Worm (Caenorhabditis elegans) whole organism, early embryonic: ENCODE data around the gene F55E10.1.
A peak's percentile ranks its signal among the peaks of the same experiment; 100 is the strongest.

ENCODE experiments used
- B0310.2 ChIP-seq: sonication (generic microtip); optimal IDR thresholded peaks from 2 replicates; lab custom pipeline; 2016; ENCODE audit warnings: mild to moderate bottlenecking, missing genetic modification characterization, missing compliant biosample characterization
- F13C5.2 ChIP-seq: sonication (generic microtip); optimal IDR thresholded peaks from 2 replicates; lab custom pipeline; 2017; ENCODE audit warnings: mild to moderate bottlenecking, missing genetic modification characterization, inconsistent platforms, missing compliant biosample characterization
- aly-1 ChIP-seq: sonication (generic microtip); optimal IDR thresholded peaks from 2 replicates; lab custom pipeline; 2016; ENCODE audit warnings: missing genetic modification characterization, missing compliant biosample characterization
- ama-1 ChIP-seq: fragments of 150-350 bp; optimal IDR thresholded peaks from 2 replicates; lab custom pipeline; 2014
- ceh-13 ChIP-seq: fragments of 200-800 bp; sonication (Bioruptor generic); optimal IDR thresholded peaks from 2 replicates; lab custom pipeline; 2018; ENCODE audit warnings: mild to moderate bottlenecking, missing genetic modification characterization, missing compliant biosample characterization
- ceh-36 ChIP-seq: sonication (generic microtip); optimal IDR thresholded peaks from 2 replicates; lab custom pipeline; 2016; ENCODE audit warnings: missing genetic modification characterization, inconsistent platforms, missing compliant biosample characterization
- ets-7 ChIP-seq: sonication (generic microtip); optimal IDR thresholded peaks from 2 replicates; lab custom pipeline; 2016; ENCODE audit warnings: missing genotype, missing genetic modification characterization, missing compliant biosample characterization
- flt-1 ChIP-seq: fragments of 200-800 bp; sonication (Bioruptor generic); IDR thresholded peaks from 2 replicates; pipeline ENCODE4 v1.3.6; 2022; ENCODE audit warnings: missing genetic modification characterization, missing compliant biosample characterization
- hmbx-1 ChIP-seq: sonication (generic microtip); optimal IDR thresholded peaks from 2 replicates; lab custom pipeline; 2016; ENCODE audit warnings: mild to moderate bottlenecking, missing genetic modification characterization, missing compliant biosample characterization
- hmg-4 ChIP-seq: fragments of 200-800 bp; sonication (Bioruptor generic); optimal IDR thresholded peaks from 2 replicates; lab custom pipeline; 2018; ENCODE audit warnings: mild to moderate bottlenecking, missing genetic modification characterization, missing compliant biosample characterization
- hnd-1 ChIP-seq: sonication (generic microtip); optimal IDR thresholded peaks from 2 replicates; lab custom pipeline; 2016; ENCODE audit warnings: missing genetic modification characterization, missing compliant biosample characterization
- pes-1 ChIP-seq: fragments of 200-800 bp; sonication (Bioruptor generic); IDR thresholded peaks from 2 replicates; pipeline ENCODE4 v1.3.6; 2022; ENCODE audit warnings: missing genetic modification reagents, missing genetic modification characterization, missing compliant biosample characterization
- scrt-1 ChIP-seq: fragments of 200-800 bp; sonication (Bioruptor generic); IDR thresholded peaks from 2 replicates; pipeline ENCODE4 v1.3.6; 2022; ENCODE audit warnings: missing genetic modification characterization, missing compliant biosample characterization
- sea-1 ChIP-seq: fragments of 200-800 bp; sonication (Bioruptor generic); conservative IDR thresholded peaks from 2 replicates; pipeline ENCODE4 v1.3.6; 2022; ENCODE audit warnings: missing genetic modification characterization, missing compliant biosample characterization
- tbx-11 ChIP-seq: fragments of 200-800 bp; sonication (Bioruptor generic); IDR thresholded peaks from 2 replicates; pipeline ENCODE4 v1.3.6; 2022; ENCODE audit warnings: missing genetic modification characterization, missing compliant biosample characterization
- tbx-37 ChIP-seq: fragments of 200-800 bp; sonication (Bioruptor generic); conservative IDR thresholded peaks from 2 replicates; pipeline ENCODE4 v1.3.6; 2022; ENCODE audit warnings: missing genetic modification reagents, missing genetic modification characterization, missing compliant biosample characterization
- tra-4 ChIP-seq: sonication (generic microtip); optimal IDR thresholded peaks from 2 replicates; lab custom pipeline; 2017; ENCODE audit warnings: missing genetic modification characterization, missing compliant biosample characterization

The F55E10.1 gene

DNA sequence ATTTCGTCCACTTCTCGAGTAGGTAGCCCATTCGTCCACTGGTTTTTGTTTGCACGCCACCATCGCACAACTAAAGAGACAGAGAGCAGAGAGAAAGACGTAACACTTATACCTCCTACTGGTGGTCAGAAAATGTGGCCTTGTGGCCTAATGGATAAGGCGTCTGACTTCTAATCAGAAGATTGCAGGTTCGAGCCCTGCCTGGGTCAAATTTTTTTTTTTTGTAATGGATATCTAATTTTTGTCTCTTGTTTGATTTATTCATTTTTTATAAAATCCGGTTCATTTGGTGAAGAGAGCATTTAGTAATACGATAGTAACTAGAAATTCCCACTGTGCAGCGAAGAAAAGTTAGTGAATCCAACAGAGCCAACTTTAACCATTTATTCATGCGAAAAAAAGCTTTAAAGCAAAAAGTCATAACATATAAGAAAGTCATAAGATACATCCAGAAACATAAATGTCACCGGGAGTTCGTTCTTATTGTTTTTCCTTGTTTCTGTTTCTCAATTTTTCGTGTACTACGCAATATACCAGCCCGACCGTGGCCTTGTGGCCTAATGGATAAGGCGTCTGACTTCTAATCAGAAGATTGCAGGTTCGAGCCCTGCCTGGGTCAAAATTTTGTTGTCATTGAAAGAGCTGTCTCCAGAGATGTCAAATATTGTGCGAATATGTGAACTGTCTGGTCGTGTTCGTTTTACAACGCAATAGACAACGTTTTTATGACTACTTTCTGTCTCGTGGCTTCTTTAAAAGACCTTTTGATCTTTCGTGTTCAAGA lies 44.5 kb downstream of the F55E10.1 start:
- TF ChIP-seq pes-1 (GFP tag; lab: Robert Waterston, UW): peak; percentile 93
- peak; percentile 88 for TF ChIP-seq scrt-1 (GFP tag; lab: Robert Waterston, UW)
- peak; percentile 64 for TF ChIP-seq hmg-4 (GFP tag; lab: Kevin White, UChicago)
- peak; percentile 68 for TF ChIP-seq B0310.2 (tag; lab: Kevin White, UChicago)
- peak; percentile 92 for TF ChIP-seq flt-1 (GFP tag; lab: Robert Waterston, UW)
- TF ChIP-seq aly-1 (tag; lab: Kevin White, UChicago): peak; percentile 83
- TF ChIP-seq F13C5.2 (tag; lab: Kevin White, UChicago): peak; percentile 78
- TF ChIP-seq ets-7 (tag; lab: Kevin White, UChicago): peak; percentile 81
- TF ChIP-seq ceh-13 (GFP tag; lab: Kevin White, UChicago): peak; percentile 75
- peak; percentile 81 for TF ChIP-seq tbx-37 (GFP tag; lab: Robert Waterston, UW)
- no peak for TF ChIP-seq ama-1 (lab: Kevin White, UChicago)
- TF ChIP-seq tra-4: peak; percentile 63
- peak; percentile 68 for TF ChIP-seq hmbx-1 (tag; lab: Kevin White, UChicago)
- TF ChIP-seq ceh-36 (tag; lab: Kevin White, UChicago): peak; percentile 87
- TF ChIP-seq sea-1 (GFP tag; lab: Robert Waterston, UW): peak; percentile 84
- TF ChIP-seq tbx-11 (GFP tag; lab: Robert Waterston, UW): peak; percentile 87
- TF ChIP-seq hnd-1: peak; percentile 70

DNA sequence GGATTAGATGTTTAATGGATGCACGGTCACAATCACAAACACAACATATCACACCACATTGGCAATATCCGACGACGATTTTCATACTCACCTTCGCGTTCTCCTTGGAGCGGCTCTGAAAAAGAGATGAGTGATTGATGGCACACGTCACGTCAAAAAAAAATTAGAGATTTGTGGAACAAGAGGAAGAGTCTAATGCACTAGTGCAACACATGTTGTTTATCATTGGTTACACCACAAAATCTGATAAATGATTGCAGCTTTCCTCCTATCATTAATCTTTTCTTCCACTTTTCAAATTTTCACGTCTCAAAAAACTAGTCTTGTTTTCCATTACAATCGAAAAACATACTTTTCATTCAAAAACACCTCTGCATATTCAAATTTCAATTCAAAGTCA lies 48.7 kb downstream of the F55E10.1 start:
- TF ChIP-seq hmbx-1 (tag; lab: Kevin White, UChicago): no peak
- TF ChIP-seq ceh-13 (GFP tag; lab: Kevin White, UChicago): no peak
- no peak for TF ChIP-seq tbx-11 (GFP tag; lab: Robert Waterston, UW)
- no peak for TF ChIP-seq hmg-4 (GFP tag; lab: Kevin White, UChicago)
- TF ChIP-seq pes-1 (GFP tag; lab: Robert Waterston, UW): no peak
- TF ChIP-seq aly-1 (tag; lab: Kevin White, UChicago): no peak
- no peak for TF ChIP-seq B0310.2 (tag; lab: Kevin White, UChicago)
- TF ChIP-seq hnd-1: no peak
- TF ChIP-seq tbx-37 (GFP tag; lab: Robert Waterston, UW): no peak
- TF ChIP-seq flt-1 (GFP tag; lab: Robert Waterston, UW): no peak
- no peak for TF ChIP-seq ets-7 (tag; lab: Kevin White, UChicago)
- TF ChIP-seq ama-1 (lab: Kevin White, UChicago): no peak
- TF ChIP-seq tra-4: no peak
- TF ChIP-seq ceh-36 (tag; lab: Kevin White, UChicago): no peak
- TF ChIP-seq scrt-1 (GFP tag; lab: Robert Waterston, UW): no peak
- TF ChIP-seq sea-1 (GFP tag; lab: Robert Waterston, UW): no peak
- no peak for TF ChIP-seq F13C5.2 (tag; lab: Kevin White, UChicago)

DNA sequence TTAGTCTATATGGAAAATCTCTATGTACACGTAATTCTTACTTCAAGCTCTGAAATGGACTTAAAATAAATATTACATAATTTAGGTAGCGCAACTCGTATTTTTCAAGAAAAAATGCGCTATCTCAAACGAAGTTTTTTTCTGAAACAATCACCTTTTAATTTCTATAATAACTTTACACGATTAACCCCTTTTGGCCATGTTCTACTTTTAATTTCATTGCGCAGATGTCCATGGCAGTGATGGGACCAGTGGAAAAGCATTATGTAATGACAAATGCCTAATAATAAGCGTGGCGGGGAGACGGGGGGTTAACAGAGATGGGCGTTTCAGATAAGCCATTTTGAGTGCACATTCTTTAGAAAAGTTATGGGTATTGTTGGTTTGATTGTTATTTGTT lies 49.7 kb downstream of the F55E10.1 start:
- TF ChIP-seq pes-1 (GFP tag; lab: Robert Waterston, UW) (no peak), ceh-36 (tag; lab: Kevin White, UChicago) (no peak), ets-7 (tag; lab: Kevin White, UChicago) (no peak), tbx-11 (GFP tag; lab: Robert Waterston, UW) (no peak), scrt-1 (GFP tag; lab: Robert Waterston, UW) (no peak), tra-4 (no peak), sea-1 (GFP tag; lab: Robert Waterston, UW) (no peak), F13C5.2 (tag; lab: Kevin White, UChicago) (no peak), hmg-4 (GFP tag; lab: Kevin White, UChicago) (no peak), flt-1 (GFP tag; lab: Robert Waterston, UW) (no peak), B0310.2 (tag; lab: Kevin White, UChicago) (no peak), tbx-37 (GFP tag; lab: Robert Waterston, UW) (no peak), hnd-1 (no peak), aly-1 (tag; lab: Kevin White, UChicago) (no peak)
